Fruit fly (Drosophila melanogaster) whole organism, wandering third instar larva: ENCODE results near the gene CG31272.

Experiments
- Dfd ChIP-seq: fragments of >200 bp; optimal IDR thresholded peaks from 2 replicates; lab custom pipeline; 2017; ENCODE audit warnings: missing biosample characterization, missing genetic modification characterization
- Hnf4 ChIP-seq: fragments of 200-800 bp; sonication (Bioruptor generic); optimal IDR thresholded peaks from 2 replicates; lab custom pipeline; 2016; ENCODE audit warnings: missing biosample characterization, mild to moderate bottlenecking, missing genetic modification characterization
- Myc ChIP-seq: fragments of >200 bp; optimal IDR thresholded peaks from 2 replicates; lab custom pipeline; 2017
- Rel ChIP-seq, 2 experiments: fragments of 200-800 bp; sonication (Bioruptor generic) in 1 of 2; optimal IDR thresholded peaks; 2 replicates in 1 of 2; 3 replicates in 1 of 2; lab custom pipeline; 2016 to 2019; ENCODE audit warnings: mild to moderate bottlenecking in 2 of 2, missing biosample characterization in 2 of 2, missing genetic modification characterization in 2 of 2, moderate library complexity in 1 of 2

dm6 chr3R:10709264-10709663, 49.9 kb downstream of the CG31272 start, which contains the start of gene CG31373:
- TF ChIP-seq Hnf4 (GFP tag; lab: Kevin White, UChicago) (no peak), Dfd (GFP tag; lab: Kevin White, UChicago) (no peak), Myc (no peak), Rel (GFP tag; optimal IDR thresholded peaks at IDR 0.05; lab: Kevin White, UChicago) (no peak), Rel (tag; optimal IDR thresholded peaks at IDR 0.05; lab: Kevin White, UChicago) (no peak)
